Comparison of ENCODE assay signal across 5 worm cellular contexts in genomic region chrII:13741449-13741848, ce11.
TF ChIP-seq lines count a peak whose summit lies in the region.

Gene mig-14 (plus strand): TSS chrII:13741738.

TF ChIP-seq in whole organism, L1 larva, 84 proteins besides CTCF, POLR2A, EP300 and RAD21:
- TF ChIP-seq xbp-1 (tag; optimal IDR thresholded peaks at IDR 0.05; lab: Kevin White, UChicago) = peak; percentile 7
- peak; percentile 55 for TF ChIP-seq dsc-1 (tag; optimal IDR thresholded peaks at IDR 0.05; lab: Kevin White, UChicago)
- TF ChIP-seq ceh-63 (GFP tag; optimal IDR thresholded peaks at IDR 0.05; lab: Kevin White, UChicago) = no peak

TF ChIP-seq in whole organism, L3 larva, 47 proteins besides CTCF, POLR2A, EP300 and RAD21:
- TF ChIP-seq nfya-1 (tag; optimal IDR thresholded peaks at IDR 0.05; lab: Kevin White, UChicago; ENCODE audit: insufficient read depth) = peak; percentile 96
- no peak for TF ChIP-seq mdl-1 (tag; optimal IDR thresholded peaks at IDR 0.05; lab: Kevin White, UChicago)

TF ChIP-seq in whole organism, L4 larva, 104 proteins besides CTCF, POLR2A, EP300 and RAD21:
- TF ChIP-seq aha-1 (tag; lab: Kevin White, UChicago) = peak; percentile 20
- no peak for TF ChIP-seq nhr-11 (tag; optimal IDR thresholded peaks at IDR 0.05; lab: Kevin White, UChicago)

TF ChIP-seq in whole organism, late embryonic, 69 proteins besides CTCF, POLR2A, EP300 and RAD21:
- TF ChIP-seq nfya-1 (tag; optimal IDR thresholded peaks at IDR 0.05; lab: Kevin White, UChicago) = peak; percentile 99
- TF ChIP-seq tbx-7 (tag; optimal IDR thresholded peaks at IDR 0.05; lab: Kevin White, UChicago) = no peak

TF ChIP-seq in whole organism, young adult, 124 proteins besides CTCF, POLR2A, EP300 and RAD21:
- TF ChIP-seq hmg-20 (GFP tag; IDR thresholded peaks at IDR 0.05; lab: Robert Waterston, UW) = no peak
- 0 out of 2 replicates have a peak, but pooled peaks have one; percentile 37 for TF ChIP-seq nfyb-1 (GFP tag; IDR thresholded peaks at IDR 0.05; lab: Robert Waterston, UW)
- no peak for TF ChIP-seq snpc-3.4 (tag; optimal IDR thresholded peaks at IDR 0.05; lab: Kevin White, UChicago)
